Fruit fly (Drosophila melanogaster): ENCODE measurements around the gene CG12170.

Gene CG12170

dm6 chr3R:5613114-5613443 lies 24.0 kb upstream of the CG12170 start, which contains the start of gene Atu (continued):
- no peak for TF ChIP-seq bab2 (GFP tag; optimal IDR thresholded peaks at IDR 0.05)
- TF ChIP-seq klu (GFP tag; IDR thresholded peaks at IDR 0.05) = no peak
- peak; percentile 54 for TF ChIP-seq grau (tag; optimal IDR thresholded peaks at IDR 0.05)
- no peak for TF ChIP-seq Awh (GFP tag; IDR thresholded peaks at IDR 0.05)
- no peak for TF ChIP-seq Vsx1 (GFP tag; optimal IDR thresholded peaks at IDR 0.05)
- no peak for TF ChIP-seq Camta (GFP tag; optimal IDR thresholded peaks at IDR 0.05)
- TF ChIP-seq Fer1 (GFP tag; optimal IDR thresholded peaks at IDR 0.05) = peak; percentile 3
- peak; percentile 98 for TF ChIP-seq CG2116 (GFP tag; optimal IDR thresholded peaks at IDR 0.05)
- no peak for TF ChIP-seq dysf (GFP tag; IDR thresholded peaks at IDR 0.05)
- no peak for TF ChIP-seq br (optimal IDR thresholded peaks at IDR 0.05)
- no peak for TF ChIP-seq CG1024 (GFP tag; IDR thresholded peaks at IDR 0.05)
- peak; percentile 66 for TF ChIP-seq phol (tag; optimal IDR thresholded peaks at IDR 0.05)
- no peak for TF ChIP-seq Taf1 (GFP tag; IDR thresholded peaks at IDR 0.05)
- no peak for TF ChIP-seq dmrt99B (tag; optimal IDR thresholded peaks at IDR 0.05)
- TF ChIP-seq chif (GFP tag; optimal IDR thresholded peaks at IDR 0.05) = no peak
- no peak for TF ChIP-seq CG16815 (GFP tag; optimal IDR thresholded peaks at IDR 0.05)
- TF ChIP-seq sr (GFP tag; IDR thresholded peaks at IDR 0.05) = no peak
- TF ChIP-seq tin (GFP tag; optimal IDR thresholded peaks at IDR 0.05) = peak; percentile 28
- peak; percentile 87 for TF ChIP-seq Bgb (GFP tag; IDR thresholded peaks at IDR 0.05; ENCODE audit: partially characterized antibody)
- peak; percentile 17 for TF ChIP-seq CG13894 (tag; optimal IDR thresholded peaks at IDR 0.05)
- no peak for TF ChIP-seq CG10321 (GFP tag; IDR thresholded peaks at IDR 0.05)
- TF ChIP-seq MESR4 (GFP tag; optimal IDR thresholded peaks at IDR 0.05) = peak; percentile 24
- TF ChIP-seq da (GFP tag; optimal IDR thresholded peaks at IDR 0.05) = no peak
- TF ChIP-seq toy (GFP tag; IDR thresholded peaks at IDR 0.05) = no peak
- TF ChIP-seq dmrt11E (tag; optimal IDR thresholded peaks at IDR 0.05) = peak; percentile 15
- TF ChIP-seq chm (GFP tag; IDR thresholded peaks at IDR 0.05) = no peak
- no peak for TF ChIP-seq CG7372 (GFP tag; IDR thresholded peaks at IDR 0.05)
- TF ChIP-seq GATAe (GFP tag; conservative IDR thresholded peaks at IDR 0.05) = no peak
- TF ChIP-seq H15 (GFP tag; IDR thresholded peaks at IDR 0.05) = no peak
- TF ChIP-seq CG18764 (GFP tag; optimal IDR thresholded peaks at IDR 0.05) = peak; percentile 29
- no peak for TF ChIP-seq C15 (GFP tag; IDR thresholded peaks at IDR 0.05)
- no peak for TF ChIP-seq Bdp1 (GFP tag; optimal IDR thresholded peaks at IDR 0.05)
- no peak for TF ChIP-seq Bteb2 (GFP tag; optimal IDR thresholded peaks at IDR 0.05)
- TF ChIP-seq CG13424 (tag; optimal IDR thresholded peaks at IDR 0.05) = peak; percentile 39
- TF ChIP-seq fd102C (GFP tag; optimal IDR thresholded peaks at IDR 0.05) = no peak
- TF ChIP-seq eyg (GFP tag; optimal IDR thresholded peaks at IDR 0.05) = no peak
- no peak for TF ChIP-seq CG4854 (GFP tag; optimal IDR thresholded peaks at IDR 0.05)
- no peak for TF ChIP-seq unpg (GFP tag; optimal IDR thresholded peaks at IDR 0.05)
- TF ChIP-seq Hmx (GFP tag; optimal IDR thresholded peaks at IDR 0.05) = no peak
- TF ChIP-seq gro (GFP tag; optimal IDR thresholded peaks at IDR 0.05) = peak; percentile 25
- no peak for TF ChIP-seq Drgx (GFP tag; IDR thresholded peaks at IDR 0.05)
- TF ChIP-seq BEAF-32 (GFP tag; optimal IDR thresholded peaks at IDR 0.05) = peak; percentile 96
- peak in 1 of 3 experiments; percentile 34 for TF ChIP-seq lola (GFP tag; optimal IDR thresholded peaks at IDR 0.05)
- no peak for TF ChIP-seq zf30C (GFP tag; optimal IDR thresholded peaks at IDR 0.05)
- TF ChIP-seq CG17912 (GFP tag; optimal IDR thresholded peaks at IDR 0.05) = no peak
- TF ChIP-seq CG2889 (GFP tag; IDR thresholded peaks at IDR 0.05) = no peak
- no peak for TF ChIP-seq CG10431 (GFP tag; optimal IDR thresholded peaks at IDR 0.05)
- TF ChIP-seq nerfin-1 (tag; optimal IDR thresholded peaks at IDR 0.05) = peak; percentile 18
- no peak for TF ChIP-seq trh (GFP tag; optimal IDR thresholded peaks at IDR 0.05)
- TF ChIP-seq Mad (GFP tag; optimal IDR thresholded peaks at IDR 0.05) = peak; percentile 7
- peak; percentile 16 for TF ChIP-seq Hsf (GFP tag; optimal IDR thresholded peaks at IDR 0.05)
- no peak for TF ChIP-seq Lpt (GFP tag; optimal IDR thresholded peaks at IDR 0.05)
- no peak for TF ChIP-seq wek (GFP tag; optimal IDR thresholded peaks at IDR 0.05)
